Worm (Caenorhabditis elegans) whole organism, L1 larva: ENCODE results near the gene fbxa-65.
"Not testable (repeated sequence)": the region's sequence is repeated elsewhere in the genome, so short reads cannot be mapped to it uniquely, and the experiment has no call there.

ENCODE experiments used
- ceh-63 ChIP-seq: fragments of 200-800 bp; sonication (Bioruptor generic); optimal IDR thresholded peaks from 2 replicates; lab custom pipeline; 2018; ENCODE audit warnings: mild to moderate bottlenecking, missing genetic modification characterization, missing compliant biosample characterization
- dpl-1 ChIP-seq, 3 experiments: fragments of 150-350 bp in 2 of 3; sonication (generic microtip) in 1 of 3; optimal IDR thresholded peaks; 2 replicates each; lab custom pipeline; 2014 to 2017; ENCODE audit warnings: missing biosample characterization in 3 of 3, missing genetic modification characterization in 3 of 3, missing genetic modification reagents in 3 of 3
- hlh-4 ChIP-seq: sonication (generic microtip); optimal IDR thresholded peaks from 2 replicates; lab custom pipeline; 2016; ENCODE audit warnings: mild to moderate bottlenecking, missing genetic modification characterization, missing compliant biosample characterization
- isw-1 ChIP-seq: fragments of 200-800 bp; sonication (Bioruptor generic); IDR thresholded peaks from 2 replicates; pipeline ENCODE4 v1.3.6; 2022; ENCODE audit warnings: missing genetic modification characterization, missing compliant biosample characterization
- lin-15B ChIP-seq: fragments of 150-350 bp; sonication (generic microtip); optimal IDR thresholded peaks from 3 replicates; lab custom pipeline; 2014; ENCODE audit warnings: missing biosample characterization, missing genetic modification characterization
- mdl-1 ChIP-seq, 2 experiments: fragments of 150-350 bp; optimal IDR thresholded peaks; 2 replicates each; lab custom pipeline; 2014 to 2017; ENCODE audit warnings: missing biosample characterization in 2 of 2, missing genetic modification characterization in 2 of 2, inconsistent platforms in 1 of 2
- nhr-12 ChIP-seq: sonication (generic microtip); optimal IDR thresholded peaks from 2 replicates; lab custom pipeline; 2017; ENCODE audit warnings: missing biosample characterization, missing genetic modification characterization
- nhr-237 ChIP-seq: fragments of 150-350 bp; optimal IDR thresholded peaks from 2 replicates; lab custom pipeline; 2014; ENCODE audit warnings: missing biosample characterization, missing genetic modification characterization
- skn-1 ChIP-seq: fragments of 150-350 bp; optimal IDR thresholded peaks from 2 replicates; lab custom pipeline; 2014; ENCODE audit warnings: missing biosample characterization, missing genetic modification characterization
- snpc-4 ChIP-seq: fragments of 150-350 bp; optimal IDR thresholded peaks from 2 replicates; lab custom pipeline; 2014; ENCODE audit warnings: missing biosample characterization, missing genetic modification characterization
- unc-130 ChIP-seq: fragments of 150-350 bp; optimal IDR thresholded peaks from 2 replicates; lab custom pipeline; 2017; ENCODE audit warnings: missing biosample characterization, missing genetic modification characterization, inconsistent platforms
- unc-30 ChIP-seq: sonication (generic microtip); optimal IDR thresholded peaks from 2 replicates; lab custom pipeline; 2017; ENCODE audit warnings: missing biosample characterization, missing genetic modification characterization
- ztf-4 ChIP-seq: fragments of 150-350 bp; optimal IDR thresholded peaks from 2 replicates; lab custom pipeline; 2014; ENCODE audit warnings: missing biosample characterization, missing genetic modification characterization

- not testable (repeated sequence) for TF ChIP-seq nhr-12 (tag; lab: Kevin White, UChicago); mdl-1 (tag; optimal IDR thresholded peaks at IDR 0.05; lab: Kevin White, UChicago); dpl-1 (GFP tag; optimal IDR thresholded peaks at IDR 0.05; lab: Kevin White, UChicago); hlh-4; unc-130 (tag; lab: Kevin White, UChicago); nhr-237 (tag; lab: Kevin White, UChicago); skn-1 (tag; lab: Kevin White, UChicago); isw-1 (GFP tag; lab: Robert Waterston, UW); lin-15B (tag; lab: Kevin White, UChicago); unc-30 (tag; lab: Kevin White, UChicago); ztf-4 (tag; lab: Kevin White, UChicago); ceh-63; snpc-4 (tag; lab: Kevin White, UChicago)
These were observed 21.5 kb upstream of the fbxa-65 start, which contains the start of gene C04E12.2 for ce11 chrV:3367773-3368172.
